Worm (Caenorhabditis elegans): ENCODE results near the gene swsn-7.

Gene swsn-7

ce11 chrII:8028246-8028694 lies 707 bp upstream of the swsn-7 start (continued):
- TF ChIP-seq nhr-42 (GFP tag; IDR thresholded peaks at IDR 0.05) (0 out of 2 replicates have a peak, but pooled peaks have one; percentile 62), tra-1 (GFP tag; IDR thresholded peaks at IDR 0.05) (peak; percentile 71; the same call in 1 of the 2 replicates), mdl-1 (tag; optimal IDR thresholded peaks at IDR 0.05) (peak; percentile 52 to 81), hlh-30 (tag; optimal IDR thresholded peaks at IDR 0.05; ENCODE audit: insufficient read depth) (peak; percentile 87), fkh-10 (GFP tag; optimal IDR thresholded peaks at IDR 0.05) (peak; percentile 78), lin-39 (tag; optimal IDR thresholded peaks at IDR 0.05) (no peak), R02D3.7 (tag; optimal IDR thresholded peaks at IDR 0.05) (no peak), dmd-8 (GFP tag; IDR thresholded peaks at IDR 0.05) (0 out of 2 replicates have a peak, but pooled peaks have one; percentile 54), egl-27 (tag; optimal IDR thresholded peaks at IDR 0.05) (no peak), gei-8 (GFP tag; optimal IDR thresholded peaks at IDR 0.05) (peak; percentile 87), hif-1 (tag; optimal IDR thresholded peaks at IDR 0.05) (peak; percentile 32 to 93), ama-1 (optimal IDR thresholded peaks at IDR 0.05) (no peak), vab-7 (GFP tag; IDR thresholded peaks at IDR 0.05) (peak; percentile 81), lir-3 (tag; optimal IDR thresholded peaks at IDR 0.05) (peak; percentile 98), ZK546.5 (tag; optimal IDR thresholded peaks at IDR 0.05) (no peak), nhr-6 (tag; optimal IDR thresholded peaks at IDR 0.05) (peak; percentile 43), nhr-48 (tag; optimal IDR thresholded peaks at IDR 0.05) (peak; percentile 90), hlh-11 (tag; optimal IDR thresholded peaks at IDR 0.05) (peak; percentile 97), F49E8.2 (tag; optimal IDR thresholded peaks at IDR 0.05; ENCODE audit: borderline replicate concordance) (no peak), mdt-29 (GFP tag; IDR thresholded peaks at IDR 0.05) (peak; percentile 76), zfp-3 (GFP tag; conservative IDR thresholded peaks at IDR 0.05) (0 out of 2 replicates have a peak, but pooled peaks have one; percentile 60), daf-16 (GFP tag; optimal IDR thresholded peaks at IDR 0.05) (peak in 1 of 2 experiments; percentile 65), daf-16 (tag; optimal IDR thresholded peaks at IDR 0.05) (peak; percentile 70), nhr-77 (tag; optimal IDR thresholded peaks at IDR 0.05) (peak; percentile 55), mxl-2 (GFP tag; conservative IDR thresholded peaks at IDR 0.05) (peak; percentile 54; the same call in 1 of the 2 replicates), zfp-2 (tag; optimal IDR thresholded peaks at IDR 0.05) (peak; percentile 72), nhr-102 (tag; optimal IDR thresholded peaks at IDR 0.05) (peak; percentile 65), lin-15B (tag; optimal IDR thresholded peaks at IDR 0.05) (peak; percentile 55), saeg-2 (GFP tag; IDR thresholded peaks at IDR 0.05) (peak; percentile 84; the same call in 1 of the 2 replicates), T20F7.1 (GFP tag; optimal IDR thresholded peaks at IDR 0.05) (peak; percentile 88), daf-12 (tag; optimal IDR thresholded peaks at IDR 0.05) (no peak), skn-1 (tag; optimal IDR thresholded peaks at IDR 0.05) (no peak), T26A8.4 (GFP tag; IDR thresholded peaks at IDR 0.05) (peak; percentile 88), ceh-82 (tag; optimal IDR thresholded peaks at IDR 0.05) (no peak), mxl-3 (GFP tag; optimal IDR thresholded peaks at IDR 0.05) (peak; percentile 89), Y48G9A.11 (GFP tag; IDR thresholded peaks at IDR 0.05) (0 out of 2 replicates have a peak, but pooled peaks have one; percentile 14), F44E2.7 (GFP tag; IDR thresholded peaks at IDR 0.05) (no peak), lin-1 (GFP tag; IDR thresholded peaks at IDR 0.05) (peak; percentile 53; the same call in 1 of the 2 replicates), mes-2 (tag; optimal IDR thresholded peaks at IDR 0.05; ENCODE audit: poor library complexity, severe bottlenecking) (peak; percentile 74), hmg-1.1 (GFP tag; IDR thresholded peaks at IDR 0.05) (peak; percentile 97), lim-7 (GFP tag; IDR thresholded peaks at IDR 0.05) (peak; percentile 72), daf-8 (GFP tag; IDR thresholded peaks at IDR 0.05) (0 out of 2 replicates have a peak, but pooled peaks have one; percentile 15), rbr-2 (tag; optimal IDR thresholded peaks at IDR 0.05) (peak; percentile 97), ceh-28 (tag; optimal IDR thresholded peaks at IDR 0.05) (peak; percentile 48), ceh-32 (tag; optimal IDR thresholded peaks at IDR 0.05; ENCODE audit: poor library complexity) (peak; percentile 53), snpc-1.2 (GFP tag; IDR thresholded peaks at IDR 0.05) (no peak), ceh-44 (GFP tag; IDR thresholded peaks at IDR 0.05) (peak; percentile 43; the same call in 1 of the 2 replicates), jun-1 (tag; optimal IDR thresholded peaks at IDR 0.05) (peak; percentile 67), ceh-20 (GFP tag; IDR thresholded peaks at IDR 0.05) (peak; percentile 93), spr-3 (GFP tag; optimal IDR thresholded peaks at IDR 0.05) (no peak)
